Worm (Caenorhabditis elegans): Measurements from ENCODE around the gene T04A8.7.

Gene T04A8.7

DNA sequence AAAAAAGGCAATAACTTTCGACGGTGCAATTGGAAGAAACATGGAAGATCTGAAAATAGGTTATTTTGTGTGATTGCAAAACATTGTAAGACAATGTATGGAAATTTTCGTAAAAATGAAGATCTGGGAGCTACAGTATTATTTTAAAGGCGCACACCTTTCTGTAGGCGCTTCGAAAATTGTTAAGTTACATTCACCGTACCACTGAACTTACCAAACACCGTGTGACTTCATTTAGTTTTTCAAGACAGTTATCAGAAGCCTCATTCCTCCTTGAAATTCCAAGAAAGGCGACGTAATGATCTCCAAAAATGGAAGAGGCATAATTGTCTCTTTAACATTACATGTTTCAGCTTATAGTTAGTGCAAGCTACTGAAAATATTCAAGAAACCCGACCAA, 41.2 kb upstream of the T04A8.7 start:
- TF ChIP-seq tbx-37 (GFP tag; conservative IDR thresholded peaks at IDR 0.05) (no peak), hmbx-1 (tag; optimal IDR thresholded peaks at IDR 0.05) (no peak), scrt-1 (GFP tag; IDR thresholded peaks at IDR 0.05) (no peak), ceh-13 (GFP tag; optimal IDR thresholded peaks at IDR 0.05) (no peak), tra-4 (tag; optimal IDR thresholded peaks at IDR 0.05) (no peak), aly-1 (tag; optimal IDR thresholded peaks at IDR 0.05) (no peak), hnd-1 (tag; optimal IDR thresholded peaks at IDR 0.05) (no peak), B0310.2 (tag; optimal IDR thresholded peaks at IDR 0.05) (no peak), ama-1 (optimal IDR thresholded peaks at IDR 0.05) (no peak), flt-1 (GFP tag; IDR thresholded peaks at IDR 0.05) (no peak), hmg-4 (GFP tag; optimal IDR thresholded peaks at IDR 0.05) (no peak), pes-1 (GFP tag; IDR thresholded peaks at IDR 0.05) (no peak), tbx-11 (GFP tag; IDR thresholded peaks at IDR 0.05) (no peak), ets-7 (tag; optimal IDR thresholded peaks at IDR 0.05) (no peak)

DNA sequence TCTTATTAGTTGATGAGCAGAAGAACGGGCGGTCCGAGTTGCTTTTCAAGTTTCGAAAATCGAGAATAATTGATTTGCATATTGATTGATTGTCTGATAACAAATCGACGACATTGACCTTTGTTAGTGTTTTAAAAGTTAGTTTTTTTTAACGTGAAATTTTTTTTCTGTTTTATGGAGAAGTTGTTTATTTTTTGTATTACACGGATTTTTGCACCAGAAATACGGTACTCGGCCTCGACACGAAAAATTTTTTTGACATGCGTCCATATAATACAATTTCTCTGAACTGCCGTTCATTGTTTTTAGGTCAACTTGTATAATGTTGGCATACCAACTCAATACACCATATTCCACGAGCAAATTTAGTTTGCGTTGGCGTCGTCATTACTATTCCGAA, 39.8 kb upstream of the T04A8.7 start, which contains the start of gene T23F11.2:
Gene T23F11.2, minus strand, starts transcription at position 101 of the 400 bp plus-strand sequence.
- TF ChIP-seq tbx-37 (GFP tag; conservative IDR thresholded peaks at IDR 0.05) (no peak), F13C5.2 (tag; optimal IDR thresholded peaks at IDR 0.05) (no peak), B0310.2 (tag; optimal IDR thresholded peaks at IDR 0.05) (no peak), aly-1 (tag; optimal IDR thresholded peaks at IDR 0.05) (no peak), hmbx-1 (tag; optimal IDR thresholded peaks at IDR 0.05) (no peak), tra-4 (tag; optimal IDR thresholded peaks at IDR 0.05) (no peak), ceh-13 (GFP tag; optimal IDR thresholded peaks at IDR 0.05) (no peak)

DNA sequence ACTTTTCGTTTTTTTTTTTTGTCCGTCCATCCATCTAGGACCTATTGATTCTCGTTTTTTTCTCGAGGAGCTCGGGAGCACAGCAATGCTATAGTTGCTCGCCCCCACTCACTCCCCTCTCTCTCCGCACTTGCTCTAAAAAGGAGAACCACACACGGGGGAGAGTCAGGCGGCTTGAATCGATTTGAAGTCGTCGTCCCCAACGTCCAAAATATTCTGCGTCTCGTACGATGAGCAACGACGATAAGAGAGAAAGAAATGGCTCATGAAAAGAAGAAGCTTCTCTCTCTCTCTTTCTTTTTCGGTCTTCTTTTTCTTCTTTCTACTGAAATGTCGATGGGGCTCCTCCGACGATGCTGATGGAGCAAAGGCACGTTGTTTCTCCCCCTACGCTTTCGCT, 38.7 kb upstream of the T04A8.7 start:
- no peak for TF ChIP-seq pes-1 (GFP tag; IDR thresholded peaks at IDR 0.05)
- TF ChIP-seq aly-1 (tag; optimal IDR thresholded peaks at IDR 0.05) = no peak
- TF ChIP-seq ama-1 (optimal IDR thresholded peaks at IDR 0.05) = no peak
- no peak for TF ChIP-seq ceh-13 (GFP tag; optimal IDR thresholded peaks at IDR 0.05)
- TF ChIP-seq ets-7 (tag; optimal IDR thresholded peaks at IDR 0.05) = no peak
- no peak for TF ChIP-seq ceh-36 (tag; optimal IDR thresholded peaks at IDR 0.05)
- no peak for TF ChIP-seq B0310.2 (tag; optimal IDR thresholded peaks at IDR 0.05)
- no peak for TF ChIP-seq tbx-37 (GFP tag; conservative IDR thresholded peaks at IDR 0.05)
- TF ChIP-seq tra-4 (tag; optimal IDR thresholded peaks at IDR 0.05) = no peak
- no peak for TF ChIP-seq flt-1 (GFP tag; IDR thresholded peaks at IDR 0.05)
- no peak for TF ChIP-seq sea-1 (GFP tag; conservative IDR thresholded peaks at IDR 0.05)
- no peak for TF ChIP-seq tbx-11 (GFP tag; IDR thresholded peaks at IDR 0.05)
- TF ChIP-seq hmbx-1 (tag; optimal IDR thresholded peaks at IDR 0.05) = no peak

ce11 chrIII:4657386-4657785, 37.8 kb upstream of the T04A8.7 start:
- TF ChIP-seq hmg-4 (GFP tag; optimal IDR thresholded peaks at IDR 0.05) (no peak), tra-4 (tag; optimal IDR thresholded peaks at IDR 0.05) (no peak), B0310.2 (tag; optimal IDR thresholded peaks at IDR 0.05) (no peak), ets-7 (tag; optimal IDR thresholded peaks at IDR 0.05) (no peak), tbx-11 (GFP tag; IDR thresholded peaks at IDR 0.05) (no peak)

- no peak for TF ChIP-seq aly-1 (tag; optimal IDR thresholded peaks at IDR 0.05)
- TF ChIP-seq tbx-37 (GFP tag; conservative IDR thresholded peaks at IDR 0.05) = no peak
- TF ChIP-seq ceh-13 (GFP tag; optimal IDR thresholded peaks at IDR 0.05) = no peak
- TF ChIP-seq F13C5.2 (tag; optimal IDR thresholded peaks at IDR 0.05) = no peak
- no peak for TF ChIP-seq scrt-1 (GFP tag; IDR thresholded peaks at IDR 0.05)
- TF ChIP-seq hmg-4 (GFP tag; optimal IDR thresholded peaks at IDR 0.05) = no peak
- no peak for TF ChIP-seq sea-1 (GFP tag; conservative IDR thresholded peaks at IDR 0.05)
- no peak for TF ChIP-seq ceh-36 (tag; optimal IDR thresholded peaks at IDR 0.05)
Measured at ce11 chrIII:4658384-4658844, 36.7 kb upstream of the T04A8.7 start, which contains the start of gene cdka-1. TSS of gene cdka-1 (plus strand) at chrIII:4658794.

DNA sequence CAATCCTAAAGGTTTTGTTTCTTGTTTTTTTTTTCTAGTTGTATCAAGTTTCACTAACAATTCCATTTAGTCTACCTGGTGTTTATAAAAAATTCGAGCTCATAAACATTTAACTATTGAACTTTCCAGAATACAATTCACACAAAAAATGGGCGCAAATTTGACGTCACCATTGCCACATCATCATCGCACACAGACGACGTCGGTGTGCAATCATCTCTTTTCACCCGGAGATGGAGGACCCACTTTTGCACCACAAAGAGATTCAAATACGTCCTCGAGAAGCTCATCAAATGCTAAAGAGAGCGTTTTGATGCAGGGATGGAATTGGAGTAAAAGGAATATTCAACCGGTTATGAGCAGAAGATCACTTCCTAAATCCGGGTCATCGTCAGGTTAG, 35.7 kb upstream of the T04A8.7 start:
- no peak for TF ChIP-seq hmg-4 (GFP tag; optimal IDR thresholded peaks at IDR 0.05)
- no peak for TF ChIP-seq tbx-37 (GFP tag; conservative IDR thresholded peaks at IDR 0.05)
- no peak for TF ChIP-seq hmbx-1 (tag; optimal IDR thresholded peaks at IDR 0.05)

- TF ChIP-seq ets-7 (tag; optimal IDR thresholded peaks at IDR 0.05) = no peak
- TF ChIP-seq ceh-13 (GFP tag; optimal IDR thresholded peaks at IDR 0.05) = no peak
- no peak for TF ChIP-seq hnd-1 (tag; optimal IDR thresholded peaks at IDR 0.05)
- TF ChIP-seq ceh-36 (tag; optimal IDR thresholded peaks at IDR 0.05) = no peak
- no peak for TF ChIP-seq B0310.2 (tag; optimal IDR thresholded peaks at IDR 0.05)
- no peak for TF ChIP-seq pes-1 (GFP tag; IDR thresholded peaks at IDR 0.05)
- no peak for TF ChIP-seq F13C5.2 (tag; optimal IDR thresholded peaks at IDR 0.05)
- no peak for TF ChIP-seq flt-1 (GFP tag; IDR thresholded peaks at IDR 0.05)
- no peak for TF ChIP-seq ama-1 (optimal IDR thresholded peaks at IDR 0.05)
- no peak for TF ChIP-seq aly-1 (tag; optimal IDR thresholded peaks at IDR 0.05)
- TF ChIP-seq tbx-11 (GFP tag; IDR thresholded peaks at IDR 0.05) = no peak
Measured at ce11 chrIII:4665272-4665671, 29.9 kb upstream of the T04A8.7 start, which contains the start of gene T23F11.4. TSS of gene T23F11.4 (minus strand) at chrIII:4665372.

DNA sequence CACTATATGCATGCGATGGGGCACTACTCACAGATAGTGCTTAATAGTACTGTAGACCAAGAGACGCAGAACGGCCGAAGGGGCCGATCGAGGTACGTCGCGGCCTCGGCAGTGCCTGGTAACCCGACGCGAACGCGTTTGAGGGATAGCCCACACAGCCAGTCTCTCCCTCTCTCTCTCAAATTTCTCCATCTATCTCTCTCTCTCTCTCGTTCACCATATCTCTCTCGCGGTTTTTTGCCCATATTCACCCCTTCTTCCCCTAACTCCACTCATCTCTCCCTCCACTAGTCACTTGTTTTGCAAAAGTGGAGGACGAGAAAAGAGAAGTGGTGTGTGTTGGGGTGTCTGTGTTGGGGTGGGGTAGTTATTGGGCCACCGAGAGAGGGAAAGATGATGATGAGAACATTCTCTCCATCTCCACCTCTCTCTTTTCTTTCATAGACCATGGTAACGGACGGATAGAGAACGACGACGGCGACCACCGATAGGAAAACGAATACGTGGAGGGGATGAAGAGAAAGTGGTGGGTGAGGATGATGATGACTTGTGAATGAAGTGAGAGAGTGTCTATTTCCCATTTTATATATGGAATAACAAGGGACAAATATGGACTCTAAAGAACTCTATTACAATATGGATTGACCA, 28.3 kb upstream of the T04A8.7 start:
- no peak for TF ChIP-seq tra-4 (tag; optimal IDR thresholded peaks at IDR 0.05)
- no peak for TF ChIP-seq pes-1 (GFP tag; IDR thresholded peaks at IDR 0.05)
- no peak for TF ChIP-seq ceh-13 (GFP tag; optimal IDR thresholded peaks at IDR 0.05)
- no peak for TF ChIP-seq scrt-1 (GFP tag; IDR thresholded peaks at IDR 0.05)
- no peak for TF ChIP-seq ets-7 (tag; optimal IDR thresholded peaks at IDR 0.05)
- no peak for TF ChIP-seq hmbx-1 (tag; optimal IDR thresholded peaks at IDR 0.05)
- no peak for TF ChIP-seq tbx-11 (GFP tag; IDR thresholded peaks at IDR 0.05)
- no peak for TF ChIP-seq B0310.2 (tag; optimal IDR thresholded peaks at IDR 0.05)
- no peak for TF ChIP-seq ama-1 (optimal IDR thresholded peaks at IDR 0.05)
- peak; percentile 7 for TF ChIP-seq ceh-36 (tag; optimal IDR thresholded peaks at IDR 0.05)
- TF ChIP-seq hnd-1 (tag; optimal IDR thresholded peaks at IDR 0.05) = no peak
- peak; percentile 87 for TF ChIP-seq hmg-4 (GFP tag; optimal IDR thresholded peaks at IDR 0.05)
- TF ChIP-seq tbx-37 (GFP tag; conservative IDR thresholded peaks at IDR 0.05) = no peak
- TF ChIP-seq aly-1 (tag; optimal IDR thresholded peaks at IDR 0.05) = peak; percentile 67
- 0 out of 2 replicates have a peak, but pooled peaks have one; percentile 23 for TF ChIP-seq sea-1 (GFP tag; conservative IDR thresholded peaks at IDR 0.05)
- no peak for TF ChIP-seq flt-1 (GFP tag; IDR thresholded peaks at IDR 0.05)
- peak; percentile 83 for TF ChIP-seq F13C5.2 (tag; optimal IDR thresholded peaks at IDR 0.05)

Data from whole organism, early embryonic.